Worm (Caenorhabditis elegans): ENCODE results near the gene K08D8.10.

The K08D8.10 gene

DNA sequence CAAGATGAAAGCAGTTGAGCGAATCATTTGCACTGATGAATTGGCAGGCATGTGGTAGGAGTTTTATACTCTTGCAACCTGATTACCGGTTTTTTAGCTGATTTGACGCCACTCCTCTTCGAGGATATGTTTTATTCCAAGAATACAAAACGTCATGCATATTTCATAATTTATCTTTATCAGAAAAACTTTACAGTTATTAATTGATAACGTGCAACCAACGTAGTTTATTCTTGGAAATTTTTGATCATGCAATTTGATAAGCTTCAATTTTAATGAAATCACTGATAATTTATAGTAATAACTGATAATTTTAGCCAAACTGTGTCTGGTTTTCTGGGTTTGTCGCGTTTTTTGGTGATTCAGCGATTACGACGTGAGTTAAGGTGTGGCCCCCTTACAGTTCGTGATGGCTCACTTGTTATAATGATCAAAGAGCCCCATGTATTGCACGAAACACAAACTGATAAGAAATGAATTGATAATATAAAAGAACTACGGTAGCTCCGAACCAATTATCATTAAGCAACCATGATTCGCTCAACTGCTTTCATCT lies 35.9 kb downstream of the K08D8.10 start, which contains the start of the genes cld-1 and dod-21:
TSS of gene cld-1 (minus strand) at position 51 of the 556 bp plus-strand sequence.
TSS of gene dod-21 (plus strand) at position 518 of the 556 bp plus-strand sequence.
- peak; percentile 70 for TF ChIP-seq elt-2 (tag; optimal IDR thresholded peaks at IDR 0.05)
- no peak for TF ChIP-seq fkh-10 (GFP tag; optimal IDR thresholded peaks at IDR 0.05)

DNA sequence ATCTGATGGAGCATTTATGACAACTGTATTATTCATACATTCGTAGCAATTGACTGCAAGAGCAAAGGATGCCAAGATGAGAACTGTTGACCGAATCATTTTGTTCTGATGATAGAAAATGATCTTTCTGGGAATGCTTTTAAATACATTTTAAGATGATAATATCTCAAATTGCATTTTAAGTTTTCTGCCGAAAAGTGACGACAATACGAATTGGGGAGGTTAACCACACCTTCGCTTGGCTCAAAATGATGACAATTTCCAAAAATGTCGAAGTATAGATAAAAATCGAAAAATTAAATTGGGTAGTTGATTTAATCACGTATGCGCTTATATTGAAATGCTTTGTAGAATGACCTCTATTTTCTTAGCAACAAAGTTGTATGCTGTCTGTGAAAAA lies 40.9 kb downstream of the K08D8.10 start, which contains the start of gene dod-24:
TSS of gene dod-24 (minus strand) at position 101 of the 400 bp plus-strand sequence.
- TF ChIP-seq hlh-8 (tag; optimal IDR thresholded peaks at IDR 0.05) (no peak), pros-1 (tag; optimal IDR thresholded peaks at IDR 0.05) (no peak), hlh-15 (tag; optimal IDR thresholded peaks at IDR 0.05) (no peak), ceh-48 (tag; optimal IDR thresholded peaks at IDR 0.05) (no peak), dmd-4 (tag; optimal IDR thresholded peaks at IDR 0.05; ENCODE audit: borderline replicate concordance) (no peak), ceh-6 (GFP tag; optimal IDR thresholded peaks at IDR 0.05) (no peak), sox-2 (GFP tag; IDR thresholded peaks at IDR 0.05) (no peak), dve-1 (tag; optimal IDR thresholded peaks at IDR 0.05) (no peak), ceh-9 (tag; optimal IDR thresholded peaks at IDR 0.05) (no peak), ahr-1 (tag; optimal IDR thresholded peaks at IDR 0.05) (no peak), ets-4 (tag; optimal IDR thresholded peaks at IDR 0.05) (no peak), tbx-7 (tag; optimal IDR thresholded peaks at IDR 0.05) (no peak)

DNA sequence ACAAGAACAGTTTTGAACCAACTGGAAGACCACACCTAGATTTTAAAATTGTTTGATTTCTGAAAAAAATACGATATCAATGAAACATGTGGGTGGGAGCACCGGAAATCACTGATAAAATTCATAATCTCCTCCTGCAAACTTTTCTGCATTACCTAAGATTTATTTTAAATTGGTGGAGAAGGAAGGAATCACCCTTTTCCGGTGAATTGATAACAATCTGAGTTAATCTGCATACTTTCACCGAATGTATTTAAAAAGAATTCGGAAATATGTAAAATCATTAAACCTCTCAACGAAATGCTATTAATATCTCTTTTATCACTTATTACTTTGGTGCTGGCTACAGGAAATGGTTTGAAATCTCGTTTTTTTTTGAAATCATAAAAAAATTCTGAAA lies 42.3 kb downstream of the K08D8.10 start, which contains the start of gene dct-19:
TSS of gene dct-19 (plus strand) at position 301 of the 400 bp plus-strand sequence.
- TF ChIP-seq ceh-30 (tag; optimal IDR thresholded peaks at IDR 0.05) (no peak), pag-3 (tag; optimal IDR thresholded peaks at IDR 0.05; ENCODE audit: borderline replicate concordance) (no peak), fkh-10 (GFP tag; optimal IDR thresholded peaks at IDR 0.05) (no peak), nhr-11 (tag; optimal IDR thresholded peaks at IDR 0.05) (no peak)

DNA sequence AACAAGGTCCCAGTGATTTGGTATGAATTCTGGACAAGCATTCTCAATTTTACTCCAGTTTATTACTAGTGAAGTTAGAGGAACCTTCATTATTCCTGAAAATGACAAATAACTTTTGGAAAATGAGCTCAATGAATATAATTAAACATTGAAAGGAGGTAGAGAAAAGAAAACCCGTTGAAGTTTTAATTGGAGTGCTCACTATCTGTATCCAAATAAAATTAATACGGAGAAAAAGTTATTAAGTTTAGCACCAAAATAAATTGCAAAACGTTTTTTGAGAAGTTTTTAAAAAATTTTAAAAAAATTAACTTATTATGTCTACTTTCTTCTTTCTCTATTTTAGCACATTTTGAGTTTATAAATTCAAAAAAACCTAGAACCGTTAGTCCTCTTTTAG lies 46.1 kb downstream of the K08D8.10 start, which contains the start of gene F55G11.1:
TSS of gene F55G11.1 (minus strand) at position 101 of the 400 bp plus-strand sequence.
- TF ChIP-seq tbx-2 (tag; optimal IDR thresholded peaks at IDR 0.05), result no peak
- TF ChIP-seq unc-42 (tag; optimal IDR thresholded peaks at IDR 0.05), result no peak
- TF ChIP-seq lin-11 (tag; optimal IDR thresholded peaks at IDR 0.05), result no peak
- no peak for TF ChIP-seq ceh-45 (GFP tag; IDR thresholded peaks at IDR 0.05)
- TF ChIP-seq pha-2 (tag; optimal IDR thresholded peaks at IDR 0.05), result no peak
- TF ChIP-seq ztf-16 (tag; optimal IDR thresholded peaks at IDR 0.05), result no peak
- TF ChIP-seq ceh-9 (tag; optimal IDR thresholded peaks at IDR 0.05), result no peak
- TF ChIP-seq tbx-7 (tag; optimal IDR thresholded peaks at IDR 0.05), result no peak
- no peak for TF ChIP-seq unc-86 (tag; optimal IDR thresholded peaks at IDR 0.05)
- no peak for TF ChIP-seq elt-4 (tag; optimal IDR thresholded peaks at IDR 0.05)
- no peak for TF ChIP-seq ceh-18 (tag; optimal IDR thresholded peaks at IDR 0.05)
- no peak for TF ChIP-seq ceh-24 (tag; optimal IDR thresholded peaks at IDR 0.05)
- no peak for TF ChIP-seq dve-1 (tag; optimal IDR thresholded peaks at IDR 0.05)
- TF ChIP-seq Y22D7AL.16 (tag; optimal IDR thresholded peaks at IDR 0.05), result no peak
- TF ChIP-seq elt-2 (tag; optimal IDR thresholded peaks at IDR 0.05), result no peak
- TF ChIP-seq sox-2 (GFP tag; IDR thresholded peaks at IDR 0.05), result no peak
- TF ChIP-seq lim-6 (tag; optimal IDR thresholded peaks at IDR 0.05), result no peak
- no peak for TF ChIP-seq ama-1 (optimal IDR thresholded peaks at IDR 0.05)
- TF ChIP-seq ttx-3 (tag; optimal IDR thresholded peaks at IDR 0.05), result no peak
- TF ChIP-seq ceh-22 (tag; optimal IDR thresholded peaks at IDR 0.05), result no peak

DNA sequence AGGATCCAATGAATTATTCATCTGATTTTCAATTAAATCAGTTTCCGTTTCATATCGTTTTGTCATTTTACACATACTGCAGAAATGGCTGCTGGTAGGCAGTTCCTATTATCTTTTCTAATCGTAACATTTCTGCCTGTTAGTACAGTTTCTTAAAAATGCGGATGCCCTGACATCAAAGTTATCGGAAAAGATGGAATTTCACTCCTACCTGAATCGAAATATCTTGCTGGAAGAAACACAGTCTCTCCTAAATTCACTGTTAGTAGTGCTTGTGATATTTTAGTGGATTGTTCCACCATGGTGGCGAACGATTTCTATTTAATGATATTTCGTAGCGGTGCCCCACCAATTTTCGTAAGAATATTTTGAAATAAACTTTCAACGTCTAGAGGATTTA lies 48.1 kb downstream of the K08D8.10 start, which contains the start of gene F55G11.10:
TSS of gene F55G11.10 (plus strand) at position 301 of the 400 bp plus-strand sequence.
- TF ChIP-seq pha-4 (tag; optimal IDR thresholded peaks at IDR 0.05) (no peak), unc-3 (GFP tag; conservative IDR thresholded peaks at IDR 0.05) (no peak), unc-3 (tag; optimal IDR thresholded peaks at IDR 0.05) (no peak), madf-2 (tag; optimal IDR thresholded peaks at IDR 0.05) (no peak), nhr-232 (tag; optimal IDR thresholded peaks at IDR 0.05) (no peak), fkh-10 (GFP tag; optimal IDR thresholded peaks at IDR 0.05) (no peak), hlh-15 (tag; optimal IDR thresholded peaks at IDR 0.05) (no peak), hlh-8 (tag; optimal IDR thresholded peaks at IDR 0.05) (no peak), ceh-31 (tag; optimal IDR thresholded peaks at IDR 0.05) (no peak), pat-9 (tag; optimal IDR thresholded peaks at IDR 0.05) (no peak), nfya-1 (tag; optimal IDR thresholded peaks at IDR 0.05) (no peak), tbx-7 (tag; optimal IDR thresholded peaks at IDR 0.05) (no peak), ceh-2 (tag; optimal IDR thresholded peaks at IDR 0.05) (no peak), lin-11 (tag; optimal IDR thresholded peaks at IDR 0.05) (no peak), ceh-48 (tag; optimal IDR thresholded peaks at IDR 0.05) (no peak), fkh-6 (tag; optimal IDR thresholded peaks at IDR 0.05) (no peak)

Data from whole organism, late embryonic.